Worm (Caenorhabditis elegans) whole organism, L1 larva: Measurements from ENCODE around the gene srsx-15.
A peak's percentile ranks its signal among the peaks of the same experiment; 100 is the strongest.

Experiments
- C04F5.9 ChIP-seq: sonication (generic microtip); optimal IDR thresholded peaks from 2 replicates; lab custom pipeline; 2016; ENCODE audit warnings: missing genetic modification characterization, missing compliant biosample characterization
- C16A3.4 ChIP-seq: fragments of 150-350 bp; optimal IDR thresholded peaks from 2 replicates; lab custom pipeline; 2014; ENCODE audit warnings: missing biosample characterization, missing genetic modification characterization
- C34B4.2 ChIP-seq: sonication (generic microtip); optimal IDR thresholded peaks from 2 replicates; lab custom pipeline; 2017; ENCODE audit warnings: mild to moderate bottlenecking, missing genetic modification characterization, missing compliant biosample characterization
- Y116A8C.19 ChIP-seq: sonication (generic microtip); optimal IDR thresholded peaks from 2 replicates; lab custom pipeline; 2016; ENCODE audit warnings: missing compliant biosample characterization, missing genetic modification characterization, borderline replicate concordance
- aly-2 ChIP-seq: fragments of 150-350 bp; optimal IDR thresholded peaks from 2 replicates; lab custom pipeline; 2014; ENCODE audit warnings: missing biosample characterization, missing genetic modification characterization
- blmp-1 ChIP-seq: fragments of 150-350 bp; optimal IDR thresholded peaks from 2 replicates; lab custom pipeline; 2014; ENCODE audit warnings: missing biosample characterization, missing genetic modification characterization
- ceh-63 ChIP-seq: fragments of 200-800 bp; sonication (Bioruptor generic); optimal IDR thresholded peaks from 2 replicates; lab custom pipeline; 2018; ENCODE audit warnings: mild to moderate bottlenecking, missing genetic modification characterization, missing compliant biosample characterization
- ceh-8 ChIP-seq: fragments of 200-800 bp; sonication (Bioruptor generic); optimal IDR thresholded peaks from 2 replicates; lab custom pipeline; 2018; ENCODE audit warnings: mild to moderate bottlenecking, missing genetic modification characterization, moderate library complexity, missing compliant biosample characterization
- ceh-82 ChIP-seq, 3 experiments: fragments of 150-350 bp in 1 of 3; sonication (generic microtip) in 2 of 3; optimal IDR thresholded peaks; 2 replicates each; lab custom pipeline; 2014 to 2017; ENCODE audit warnings: missing biosample characterization in 3 of 3, missing genetic modification characterization in 3 of 3
- ceh-90 ChIP-seq: sonication (generic microtip); optimal IDR thresholded peaks from 2 replicates; lab custom pipeline; 2016; ENCODE audit warnings: missing genetic modification characterization, missing compliant biosample characterization
- dpl-1 ChIP-seq, 3 experiments: fragments of 150-350 bp in 2 of 3; sonication (generic microtip) in 1 of 3; optimal IDR thresholded peaks; 2 replicates each; lab custom pipeline; 2014 to 2017; ENCODE audit warnings: missing biosample characterization in 3 of 3, missing genetic modification characterization in 3 of 3, missing genetic modification reagents in 3 of 3
- efl-1 ChIP-seq, 4 experiments: fragments of 150-350 bp; optimal IDR thresholded peaks in 3 of 4; peaks in 1 of 4; 1 replicate in 1 of 4; 2 replicates in 3 of 4; lab custom pipeline; 2014; ENCODE audit warnings: missing biosample characterization in 2 of 4, missing genetic modification characterization in 2 of 4, missing genetic modification reagents in 2 of 4
- efl-3 ChIP-seq: fragments of 200-800 bp; sonication (Bioruptor generic); optimal IDR thresholded peaks from 2 replicates; lab custom pipeline; 2018; ENCODE audit warnings: mild to moderate bottlenecking, missing genetic modification characterization, missing compliant biosample characterization
- egl-13 ChIP-seq: sonication (generic microtip); optimal IDR thresholded peaks from 2 replicates; lab custom pipeline; 2016; ENCODE audit warnings: missing genotype, missing genetic modification reagents, missing genetic modification characterization, missing compliant biosample characterization
- elt-2 ChIP-seq: sonication (generic microtip); optimal IDR thresholded peaks from 2 replicates; lab custom pipeline; 2016; ENCODE audit warnings: missing genetic modification characterization, mild to moderate bottlenecking, inconsistent platforms, missing compliant biosample characterization, missing genetic modification reagents
- ets-5 ChIP-seq: fragments of 200-800 bp; sonication (Bioruptor generic); IDR thresholded peaks from 2 replicates; pipeline ENCODE4 v1.3.6; 2022; ENCODE audit warnings: missing genetic modification characterization, missing compliant biosample characterization
- fkh-10 ChIP-seq: sonication (generic microtip); optimal IDR thresholded peaks from 2 replicates; lab custom pipeline; 2017; ENCODE audit warnings: missing biosample characterization, missing genetic modification reagents, missing genetic modification characterization
- fkh-4 ChIP-seq: sonication (generic microtip); optimal IDR thresholded peaks from 2 replicates; lab custom pipeline; 2016; ENCODE audit warnings: missing compliant biosample characterization, missing genetic modification characterization, borderline replicate concordance
- hlh-4 ChIP-seq: sonication (generic microtip); optimal IDR thresholded peaks from 2 replicates; lab custom pipeline; 2016; ENCODE audit warnings: mild to moderate bottlenecking, missing genetic modification characterization, missing compliant biosample characterization
- hpl-2 ChIP-seq: fragments of 150-350 bp; optimal IDR thresholded peaks from 2 replicates; lab custom pipeline; 2014; ENCODE audit warnings: missing biosample characterization, missing genetic modification reagents, missing genetic modification characterization
- isw-1 ChIP-seq: fragments of 200-800 bp; sonication (Bioruptor generic); IDR thresholded peaks from 2 replicates; pipeline ENCODE4 v1.3.6; 2022; ENCODE audit warnings: missing genetic modification characterization, missing compliant biosample characterization
- jun-1 ChIP-seq: fragments of 150-350 bp; optimal IDR thresholded peaks from 2 replicates; lab custom pipeline; 2014; ENCODE audit warnings: missing biosample characterization, missing genetic modification reagents, missing genetic modification characterization
- lin-13 ChIP-seq: fragments of 150-350 bp; optimal IDR thresholded peaks from 2 replicates; lab custom pipeline; 2014; ENCODE audit warnings: missing biosample characterization, missing genetic modification reagents, missing genetic modification characterization
- lin-14 ChIP-seq: fragments of 200-800 bp; sonication (Bioruptor generic); optimal IDR thresholded peaks from 2 replicates; lab custom pipeline; 2018; ENCODE audit warnings: mild to moderate bottlenecking, missing genetic modification characterization, moderate library complexity, missing compliant biosample characterization
- lin-35 ChIP-seq, 2 experiments: fragments of 150-350 bp; optimal IDR thresholded peaks; 2 replicates each; lab custom pipeline; 2014; ENCODE audit warnings: missing biosample characterization in 2 of 2, missing genetic modification characterization in 2 of 2, missing genetic modification reagents in 2 of 2
- lin-39 ChIP-seq: fragments of 150-350 bp; optimal IDR thresholded peaks from 2 replicates; lab custom pipeline; 2014; ENCODE audit warnings: missing biosample characterization, missing genetic modification reagents, missing genetic modification characterization
- lsy-2 ChIP-seq, 2 experiments: fragments of 150-350 bp; optimal IDR thresholded peaks; 2 replicates each; lab custom pipeline; 2014; ENCODE audit warnings: missing biosample characterization in 2 of 2, missing genetic modification characterization in 2 of 2
- mdl-1 ChIP-seq, 2 experiments: fragments of 150-350 bp; optimal IDR thresholded peaks; 2 replicates each; lab custom pipeline; 2014 to 2017; ENCODE audit warnings: missing biosample characterization in 2 of 2, missing genetic modification characterization in 2 of 2, inconsistent platforms in 1 of 2
- mef-2 ChIP-seq: fragments of 150-350 bp; optimal IDR thresholded peaks from 2 replicates; lab custom pipeline; 2014; ENCODE audit warnings: missing biosample characterization, missing genetic modification characterization
- mep-1 ChIP-seq: fragments of 150-350 bp; optimal IDR thresholded peaks from 2 replicates; lab custom pipeline; 2014; ENCODE audit warnings: missing biosample characterization, missing genetic modification characterization
- nhr-11 ChIP-seq: fragments of 150-350 bp; optimal IDR thresholded peaks from 2 replicates; lab custom pipeline; 2014; ENCODE audit warnings: missing biosample characterization, missing genetic modification characterization
- nhr-12 ChIP-seq: sonication (generic microtip); optimal IDR thresholded peaks from 2 replicates; lab custom pipeline; 2017; ENCODE audit warnings: missing biosample characterization, missing genetic modification characterization
- nhr-19 ChIP-seq: fragments of 200-800 bp; sonication (Bioruptor generic); conservative IDR thresholded peaks from 2 replicates; pipeline ENCODE4 v1.3.6; 2022; ENCODE audit warnings: missing genetic modification characterization, missing compliant biosample characterization
- nhr-20 ChIP-seq: sonication (generic microtip); optimal IDR thresholded peaks from 2 replicates; lab custom pipeline; 2016; ENCODE audit warnings: mild to moderate bottlenecking, missing genetic modification characterization, missing compliant biosample characterization
- nhr-47 ChIP-seq: sonication (generic microtip); optimal IDR thresholded peaks from 2 replicates; lab custom pipeline; 2016; ENCODE audit warnings: mild to moderate bottlenecking, missing genetic modification characterization, moderate library complexity, missing compliant biosample characterization
- nhr-71 ChIP-seq: sonication (generic microtip); optimal IDR thresholded peaks from 2 replicates; lab custom pipeline; 2016; ENCODE audit warnings: mild to moderate bottlenecking, missing genetic modification characterization, moderate library complexity, missing compliant biosample characterization
- nhr-76 ChIP-seq: sonication (generic microtip); optimal IDR thresholded peaks from 2 replicates; lab custom pipeline; 2017; ENCODE audit warnings: missing biosample characterization, missing genetic modification characterization
- nhr-77 ChIP-seq: fragments of 150-350 bp; optimal IDR thresholded peaks from 2 replicates; lab custom pipeline; 2014; ENCODE audit warnings: missing biosample characterization, missing genetic modification characterization
- nhr-84 ChIP-seq: sonication (generic microtip); optimal IDR thresholded peaks from 2 replicates; lab custom pipeline; 2017; ENCODE audit warnings: missing biosample characterization, missing genetic modification characterization
- nhr-85 ChIP-seq: sonication (generic microtip); peaks from one replicate; lab custom pipeline; 2016; ENCODE audit warnings: missing genetic modification characterization, inconsistent platforms, missing compliant biosample characterization
- nhr-90 ChIP-seq: sonication (generic microtip); optimal IDR thresholded peaks from 2 replicates; lab custom pipeline; 2016; ENCODE audit warnings: mild to moderate bottlenecking, missing genetic modification characterization, missing compliant biosample characterization; ENCODE audit not compliant: poor library complexity
- pag-3 ChIP-seq: sonication (generic microtip); optimal IDR thresholded peaks from 2 replicates; lab custom pipeline; 2017; ENCODE audit warnings: missing genetic modification characterization, mild to moderate bottlenecking, missing compliant biosample characterization, antibody characterized with exemption, borderline replicate concordance; ENCODE audit not compliant: insufficient read depth
- pax-3 ChIP-seq: fragments of 200-800 bp; sonication (Bioruptor generic); optimal IDR thresholded peaks from 2 replicates; lab custom pipeline; 2018; ENCODE audit warnings: mild to moderate bottlenecking, missing genetic modification characterization, moderate library complexity, missing compliant biosample characterization
- skn-1 ChIP-seq: fragments of 150-350 bp; optimal IDR thresholded peaks from 2 replicates; lab custom pipeline; 2014; ENCODE audit warnings: missing biosample characterization, missing genetic modification characterization
- snu-23 ChIP-seq: sonication (generic microtip); optimal IDR thresholded peaks from 2 replicates; lab custom pipeline; 2016; ENCODE audit warnings: missing genetic modification characterization, missing compliant biosample characterization
- sox-4 ChIP-seq: sonication (generic microtip); optimal IDR thresholded peaks from 2 replicates; lab custom pipeline; 2016; ENCODE audit warnings: missing genetic modification characterization, missing compliant biosample characterization
- sptf-1 ChIP-seq: fragments of 150-350 bp; optimal IDR thresholded peaks from 2 replicates; lab custom pipeline; 2014; ENCODE audit warnings: missing biosample characterization, missing genetic modification characterization
- tbx-2 ChIP-seq: sonication (generic microtip); optimal IDR thresholded peaks from 2 replicates; lab custom pipeline; 2016; ENCODE audit warnings: missing genetic modification characterization, missing compliant biosample characterization
- unc-30 ChIP-seq: sonication (generic microtip); optimal IDR thresholded peaks from 2 replicates; lab custom pipeline; 2017; ENCODE audit warnings: missing biosample characterization, missing genetic modification characterization
- unc-98 ChIP-seq: fragments of 200-800 bp; sonication (Bioruptor generic); IDR thresholded peaks from 2 replicates; pipeline ENCODE4 v1.3.6; 2022; ENCODE audit warnings: missing genetic modification characterization, missing compliant biosample characterization
- ztf-4 ChIP-seq: fragments of 150-350 bp; optimal IDR thresholded peaks from 2 replicates; lab custom pipeline; 2014; ENCODE audit warnings: missing biosample characterization, missing genetic modification characterization

srsx-15 gene

DNA sequence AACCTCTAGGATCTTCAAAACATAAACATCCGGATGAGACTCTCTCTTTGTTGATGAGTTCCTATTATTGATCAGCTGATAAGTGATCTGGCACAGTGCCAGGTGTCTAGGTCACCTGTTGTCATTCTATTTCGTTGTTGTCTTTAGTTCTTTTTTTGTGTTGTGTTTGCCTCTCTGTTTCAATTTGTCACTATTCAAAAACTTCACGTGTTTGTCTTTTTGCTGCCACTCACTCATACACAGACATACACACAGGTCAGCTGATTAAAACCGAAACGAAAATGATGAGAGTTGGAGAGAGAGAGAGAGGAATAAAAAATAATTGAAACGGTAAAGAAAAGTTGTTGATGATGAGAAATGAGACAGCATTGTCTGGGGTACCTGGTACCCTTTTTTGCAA is 32.5 kb downstream of the srsx-15 start (continued):
- no peak for TF ChIP-seq ceh-8 (GFP tag; lab: Kevin White, UChicago)
- no peak for TF ChIP-seq fkh-4 (tag; lab: Kevin White, UChicago)
- peak; percentile 82 for TF ChIP-seq elt-2 (tag; lab: Kevin White, UChicago)
- no peak for TF ChIP-seq efl-3 (GFP tag; lab: Kevin White, UChicago)
- no peak for TF ChIP-seq mef-2 (tag; lab: Kevin White, UChicago)
- no peak for TF ChIP-seq unc-98
- TF ChIP-seq sox-4, result no peak
- TF ChIP-seq egl-13 (tag; lab: Kevin White, UChicago), result no peak
- TF ChIP-seq ztf-4, result peak; percentile 23
- TF ChIP-seq pag-3, result peak; percentile 66
- peak; percentile 74 for TF ChIP-seq hpl-2
- TF ChIP-seq C04F5.9 (tag; lab: Kevin White, UChicago), result peak; percentile 6
- TF ChIP-seq mep-1 (tag; lab: Kevin White, UChicago), result peak; percentile 76
- no peak for TF ChIP-seq pax-3
- TF ChIP-seq hlh-4 (tag; lab: Kevin White, UChicago), result no peak
- no peak for TF ChIP-seq aly-2 (tag; lab: Kevin White, UChicago)
- TF ChIP-seq C16A3.4 (tag; lab: Kevin White, UChicago), result peak; percentile 72
- TF ChIP-seq blmp-1 (tag; lab: Kevin White, UChicago), result peak; percentile 91
- TF ChIP-seq lin-13 (GFP tag; lab: Kevin White, UChicago), result peak; percentile 82
- TF ChIP-seq nhr-85 (tag; lab: Kevin White, UChicago), result peak; percentile 100
- peak; percentile 66 for TF ChIP-seq lin-39 (tag; lab: Kevin White, UChicago)
- TF ChIP-seq nhr-77 (tag; lab: Kevin White, UChicago), result peak; percentile 42
- TF ChIP-seq nhr-12, result no peak
- TF ChIP-seq ceh-90, result no peak
- peak; percentile 22 for TF ChIP-seq jun-1
- TF ChIP-seq ceh-63, result no peak
- TF ChIP-seq efl-1 (optimal IDR thresholded peaks at IDR 0.05; lab: Kevin White, UChicago), result peak; percentile 40 to 41
- TF ChIP-seq efl-1 (GFP tag; optimal IDR thresholded peaks at IDR 0.05 in 1 of 2; lab: Kevin White, UChicago), result peak; percentile 20 to 94
- TF ChIP-seq Y116A8C.19 (tag; lab: Kevin White, UChicago), result no peak
- no peak for TF ChIP-seq nhr-84 (tag; lab: Kevin White, UChicago)
- peak; percentile 88 for TF ChIP-seq snu-23 (GFP tag; lab: Kevin White, UChicago)
- TF ChIP-seq nhr-11, result peak; percentile 24
- TF ChIP-seq sptf-1 (tag; lab: Kevin White, UChicago), result no peak
- TF ChIP-seq C34B4.2 (tag; lab: Kevin White, UChicago), result no peak
- TF ChIP-seq tbx-2, result peak; percentile 86
- TF ChIP-seq lin-14 (GFP tag; lab: Kevin White, UChicago), result peak; percentile 97
- TF ChIP-seq fkh-10 (GFP tag; lab: Kevin White, UChicago), result no peak
- TF ChIP-seq nhr-90 (tag; lab: Kevin White, UChicago), result peak; percentile 86
- no peak for TF ChIP-seq nhr-76 (tag; lab: Kevin White, UChicago)
- no peak for TF ChIP-seq ets-5 (GFP tag; lab: Robert Waterston, UW)

DNA sequence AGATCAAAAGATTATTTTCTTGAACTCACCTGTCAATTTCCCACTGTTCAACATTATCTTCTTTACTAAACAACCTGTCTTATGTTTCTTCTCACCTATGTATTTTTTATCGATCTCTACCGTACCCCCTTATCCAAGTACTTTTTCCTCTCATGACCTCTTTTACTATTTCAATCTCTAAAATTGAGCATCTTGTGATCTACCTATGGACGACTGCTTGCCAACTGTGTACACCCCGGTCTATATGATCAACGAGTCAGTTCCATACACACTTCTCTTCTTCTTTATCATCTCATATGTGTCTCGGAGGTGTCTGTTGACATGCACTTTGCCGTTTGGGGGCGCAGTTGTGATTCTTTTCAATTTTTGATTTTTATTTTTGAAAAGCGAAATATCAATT is 33.5 kb downstream of the srsx-15 start:
- peak; percentile 65 for TF ChIP-seq nhr-85 (tag; lab: Kevin White, UChicago)
- TF ChIP-seq nhr-20 (tag; lab: Kevin White, UChicago), result peak; percentile 61
- TF ChIP-seq nhr-77 (tag; lab: Kevin White, UChicago), result peak; percentile 64
- TF ChIP-seq dpl-1 (GFP tag; optimal IDR thresholded peaks at IDR 0.05; lab: Kevin White, UChicago), result peak in 1 of 3 experiments; percentile 5
- no peak for TF ChIP-seq nhr-19 (GFP tag; lab: Robert Waterston, UW)
- peak; percentile 35 for TF ChIP-seq snu-23 (GFP tag; lab: Kevin White, UChicago)
- peak; percentile 40 to 70 for TF ChIP-seq lsy-2 (tag; optimal IDR thresholded peaks at IDR 0.05; lab: Kevin White, UChicago)
- peak in 1 of 2 experiments; percentile 64 for TF ChIP-seq mdl-1 (tag; optimal IDR thresholded peaks at IDR 0.05; lab: Kevin White, UChicago)
- no peak for TF ChIP-seq unc-30 (tag; lab: Kevin White, UChicago)
- TF ChIP-seq lin-35 (GFP tag; optimal IDR thresholded peaks at IDR 0.05; lab: Kevin White, UChicago), result peak in 1 of 2 experiments; percentile 79
- peak; percentile 26 for TF ChIP-seq elt-2 (tag; lab: Kevin White, UChicago)
- TF ChIP-seq blmp-1 (tag; lab: Kevin White, UChicago), result peak; percentile 6
- peak; percentile 33 for TF ChIP-seq lin-13 (GFP tag; lab: Kevin White, UChicago)
- peak; percentile 56 for TF ChIP-seq skn-1 (tag; lab: Kevin White, UChicago)
- TF ChIP-seq mep-1 (tag; lab: Kevin White, UChicago), result peak; percentile 31
- TF ChIP-seq tbx-2, result peak; percentile 26
- peak in 1 of 2 experiments; percentile 0 for TF ChIP-seq efl-1 (optimal IDR thresholded peaks at IDR 0.05; lab: Kevin White, UChicago)
- peak in 1 of 2 experiments; percentile 92 for TF ChIP-seq efl-1 (GFP tag; optimal IDR thresholded peaks at IDR 0.05 in 1 of 2; lab: Kevin White, UChicago)
- peak in 1 of 3 experiments; percentile 28 for TF ChIP-seq ceh-82 (tag; optimal IDR thresholded peaks at IDR 0.05; lab: Kevin White, UChicago)
- TF ChIP-seq lin-14 (GFP tag; lab: Kevin White, UChicago), result peak; percentile 74
- TF ChIP-seq ets-5 (GFP tag; lab: Robert Waterston, UW), result no peak
- TF ChIP-seq C16A3.4 (tag; lab: Kevin White, UChicago), result no peak
- TF ChIP-seq nhr-47 (tag; lab: Kevin White, UChicago), result no peak
- TF ChIP-seq isw-1 (GFP tag; lab: Robert Waterston, UW), result no peak
- peak; percentile 61 for TF ChIP-seq nhr-71 (tag; lab: Kevin White, UChicago)
